Worm (Caenorhabditis elegans): ENCODE measurements around the gene rsp-5.

DNA sequence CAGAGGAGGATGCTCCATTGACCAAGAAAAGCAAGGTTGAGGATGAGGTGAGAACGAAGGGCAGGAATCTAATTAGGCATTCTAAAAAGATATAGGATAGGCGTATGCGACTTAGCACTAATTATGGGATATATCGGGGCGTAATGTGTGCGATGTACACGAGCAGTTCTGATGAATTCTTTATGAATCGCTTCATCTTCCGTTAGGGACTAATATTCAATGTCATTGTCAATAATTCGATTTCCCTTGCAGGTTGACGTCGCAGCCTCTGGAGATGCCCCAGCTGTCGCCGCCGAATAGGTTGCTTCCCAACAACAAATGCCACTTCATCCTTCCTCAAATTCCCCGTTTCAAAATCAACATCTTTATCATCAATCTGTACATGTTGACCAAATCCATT is 3.2 kb downstream of the rsp-5 start:
- no peak for TF ChIP-seq sptf-1 (tag; optimal IDR thresholded peaks at IDR 0.05)
- TF ChIP-seq nhr-90 (tag; optimal IDR thresholded peaks at IDR 0.05; ENCODE audit: poor library complexity) = no peak
- no peak for TF ChIP-seq ceh-8 (GFP tag; optimal IDR thresholded peaks at IDR 0.05)
- TF ChIP-seq jun-1 (tag; optimal IDR thresholded peaks at IDR 0.05) = no peak
- no peak for TF ChIP-seq lin-13 (GFP tag; optimal IDR thresholded peaks at IDR 0.05)
- TF ChIP-seq lsy-2 (tag; optimal IDR thresholded peaks at IDR 0.05) = no peak
- TF ChIP-seq pqm-1 (tag; optimal IDR thresholded peaks at IDR 0.05) = no peak
- no peak for TF ChIP-seq tlp-1 (tag; optimal IDR thresholded peaks at IDR 0.05)
